Worm (Caenorhabditis elegans): Measurements from ENCODE around the gene B0250.7.

Gene B0250.7

ce11 chrV:20486549-20486948 is 10.7 kb upstream of the B0250.7 start:
- no peak for TF ChIP-seq unc-62 (GFP tag; optimal IDR thresholded peaks at IDR 0.05)

- no peak for TF ChIP-seq unc-62 (GFP tag; optimal IDR thresholded peaks at IDR 0.05)
Observed at ce11 chrV:20485285-20485684, 9.4 kb upstream of the B0250.7 start, which contains the start of gene dhcr-7. TSS of gene dhcr-7 (minus strand) at chrV:20485385.

ce11 chrV:20480790-20481189 is 4.9 kb upstream of the B0250.7 start:
- TF ChIP-seq unc-62 (GFP tag; optimal IDR thresholded peaks at IDR 0.05), result no peak

DNA sequence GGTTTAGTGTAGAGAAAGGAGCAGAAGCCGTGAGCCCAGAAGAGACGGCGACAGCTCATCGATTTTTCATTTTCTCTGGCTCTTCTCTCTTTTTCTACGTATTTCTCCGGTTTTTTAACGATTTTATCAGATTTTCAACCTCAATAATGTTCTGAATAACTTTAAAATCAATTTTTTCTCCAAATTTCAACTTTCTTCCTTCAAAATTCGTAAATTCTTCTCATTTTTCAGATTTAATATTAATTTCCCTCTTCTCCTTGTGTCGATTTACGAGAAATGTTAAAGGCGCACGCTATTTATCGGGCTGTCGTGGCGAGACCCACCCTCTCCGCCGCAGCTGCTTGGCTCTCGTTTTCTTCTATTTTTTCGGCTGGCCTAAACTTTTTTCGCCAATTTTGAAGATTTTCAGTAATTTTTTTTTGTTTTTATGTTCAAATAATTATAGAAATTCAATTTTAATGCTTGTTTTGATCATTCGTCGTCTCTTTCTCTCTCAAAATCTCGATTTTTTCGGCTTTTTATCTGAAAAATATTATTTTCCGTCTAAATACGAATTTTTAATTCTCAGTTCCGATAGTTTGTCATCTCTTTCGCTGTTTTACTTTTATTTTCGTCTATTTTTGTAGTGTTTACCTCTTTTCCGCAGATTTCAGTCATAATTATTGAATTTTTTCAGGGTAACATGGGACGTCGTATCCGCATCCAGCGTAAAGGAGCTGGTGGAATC is 3.3 kb upstream of the B0250.7 start, which contains the start of the genes calf-1 and rpl-2:
TSS of gene calf-1 (minus strand) at position 77 of the 727 bp plus-strand sequence.
TSS of gene rpl-2 (plus strand) at position 677 of the 727 bp plus-strand sequence.
- TF ChIP-seq unc-62 (GFP tag; optimal IDR thresholded peaks at IDR 0.05), result no peak

DNA sequence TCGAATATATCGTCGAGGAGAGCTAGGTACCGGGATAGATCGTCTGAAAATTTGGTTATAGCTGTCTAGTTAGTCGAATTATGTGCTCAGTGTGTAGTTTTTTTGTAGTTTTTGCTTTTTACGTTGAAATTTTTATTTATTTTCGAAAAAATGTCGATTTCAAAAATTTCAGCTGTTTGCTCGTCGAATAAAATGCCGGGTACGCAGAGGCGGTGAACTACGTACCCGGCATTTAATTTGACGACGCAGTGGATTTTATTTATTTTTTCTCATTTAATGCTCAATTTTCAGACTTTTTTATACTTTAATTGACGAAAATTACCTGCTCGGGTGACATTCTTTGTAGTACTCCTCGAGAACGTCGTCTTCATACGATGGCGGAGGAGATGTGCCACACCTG is 1.1 kb upstream of the B0250.7 start:
- no peak for TF ChIP-seq unc-62 (GFP tag; optimal IDR thresholded peaks at IDR 0.05)

ce11 chrV:20476514-20476913 is 653 bp upstream of the B0250.7 start:
- TF ChIP-seq unc-62 (GFP tag; optimal IDR thresholded peaks at IDR 0.05), result no peak

ce11 chrV:20475029-20475428 is 832 bp downstream of the B0250.7 start:
- no peak for TF ChIP-seq unc-62 (GFP tag; optimal IDR thresholded peaks at IDR 0.05)

ce11 chrV:20470385-20470784 is 5.5 kb downstream of the B0250.7 start, which contains the start of gene B0250.8:
TSS of gene B0250.8 (minus strand) at chrV:20470485.
- TF ChIP-seq unc-62 (GFP tag; optimal IDR thresholded peaks at IDR 0.05), result no peak

DNA sequence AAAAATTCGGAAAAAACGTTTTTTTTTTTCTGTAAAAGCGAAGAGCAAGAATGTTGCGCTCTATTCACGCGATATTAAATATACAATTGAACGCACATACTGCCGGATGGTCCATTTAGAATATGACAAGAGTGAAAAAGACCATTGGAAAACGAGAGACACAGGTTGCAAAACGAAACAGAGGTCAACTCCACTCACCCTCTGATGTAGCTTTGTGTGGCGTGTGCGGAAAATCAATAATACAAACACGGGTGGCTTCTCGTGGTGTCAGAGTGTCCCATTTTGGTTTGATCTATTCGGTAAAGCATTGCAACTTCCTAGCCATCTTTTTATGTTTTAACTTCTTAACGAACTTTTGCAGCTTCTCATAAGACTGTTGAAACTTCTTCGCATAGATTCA is 11.1 kb downstream of the B0250.7 start:
- no peak for TF ChIP-seq unc-62 (GFP tag; optimal IDR thresholded peaks at IDR 0.05)

ce11 chrV:20460808-20461207 is 15.1 kb downstream of the B0250.7 start, which contains the start of gene B0250.18:
TSS of gene B0250.18 (minus strand) at chrV:20460908.
- no peak for TF ChIP-seq unc-62 (GFP tag; optimal IDR thresholded peaks at IDR 0.05)

DNA sequence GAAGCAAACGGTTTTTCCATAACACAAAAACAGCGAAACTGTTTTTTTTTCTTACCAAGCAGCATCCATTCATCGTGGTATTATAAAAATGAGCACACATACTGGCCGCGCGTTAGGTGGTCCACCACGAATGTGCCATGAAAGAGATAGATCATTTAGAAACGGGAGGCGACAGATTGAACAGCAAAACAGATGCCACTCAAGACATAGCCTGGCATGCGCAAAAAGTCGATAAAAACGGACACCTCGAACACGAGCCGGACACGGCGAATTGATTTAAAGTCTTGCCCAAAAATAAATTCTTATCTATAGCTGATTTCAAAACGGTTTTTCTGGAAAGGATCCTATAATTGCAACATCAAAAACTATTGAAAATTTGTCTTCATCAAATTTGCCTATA is 18.7 kb downstream of the B0250.7 start:
- TF ChIP-seq unc-62 (GFP tag; optimal IDR thresholded peaks at IDR 0.05), result no peak

- TF ChIP-seq unc-62 (GFP tag; optimal IDR thresholded peaks at IDR 0.05), result no peak
Observed at ce11 chrV:20455637-20456036, 20.2 kb downstream of the B0250.7 start.

DNA sequence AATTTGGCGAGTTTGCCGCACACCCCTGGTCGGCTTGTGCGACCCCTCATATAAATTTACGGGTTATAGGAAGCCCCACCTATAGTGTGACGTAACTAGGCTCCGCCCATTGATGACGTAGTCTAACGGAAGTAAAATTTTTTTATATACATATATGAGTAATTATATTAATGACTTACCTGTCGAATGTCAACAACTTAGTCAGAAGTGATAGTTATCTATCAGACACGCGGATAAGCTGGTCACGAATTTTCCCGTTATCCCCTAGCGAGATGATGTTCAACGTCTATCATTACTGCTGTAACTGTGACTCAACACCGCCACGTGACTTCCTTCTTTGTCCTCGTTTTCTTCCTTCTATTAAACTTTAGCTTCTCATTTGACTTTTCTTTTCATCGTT is 22.1 kb downstream of the B0250.7 start, which contains the start of gene srd-70:
TSS of gene srd-70 (plus strand) at position 301 of the 400 bp plus-strand sequence.
- no peak for TF ChIP-seq unc-62 (GFP tag; optimal IDR thresholded peaks at IDR 0.05)

ce11 chrV:20453084-20453483 is 22.8 kb downstream of the B0250.7 start, which contains the start of gene F48F5.6:
TSS of gene F48F5.6 (minus strand) at chrV:20453184.
- TF ChIP-seq unc-62 (GFP tag; optimal IDR thresholded peaks at IDR 0.05), result no peak

- TF ChIP-seq unc-62 (GFP tag; optimal IDR thresholded peaks at IDR 0.05), result no peak
Observed at ce11 chrV:20451793-20452192, 24.1 kb downstream of the B0250.7 start.

ce11 chrV:20445898-20446297 is 30.0 kb downstream of the B0250.7 start:
- TF ChIP-seq unc-62 (GFP tag; optimal IDR thresholded peaks at IDR 0.05), result no peak

- TF ChIP-seq unc-62 (GFP tag; optimal IDR thresholded peaks at IDR 0.05), result no peak
Observed at ce11 chrV:20425183-20425400, 50.8 kb downstream of the B0250.7 start, which contains the start of the genes fce-2 and F48F5.8. TSS of gene fce-2 (plus strand) at chrV:20425301. TSS of gene F48F5.8 (plus strand) at chrV:20425342.
